Fruit fly (Drosophila melanogaster): Measurements from ENCODE around the gene ZnT86D.

- TF ChIP-seq h (optimal IDR thresholded peaks at IDR 0.05) (no peak), psq (optimal IDR thresholded peaks at IDR 0.05) (no peak), Sin3A (optimal IDR thresholded peaks at IDR 0.05) (no peak), insv (optimal IDR thresholded peaks at IDR 0.05) (no peak), ttk (optimal IDR thresholded peaks at IDR 0.05) (no peak)
Observed at dm6 chr3R:11167931-11168465, 46.3 kb downstream of the ZnT86D start, which contains the start of gene Ugt35E2.

All from Kc167 (cell line).